Worm (Caenorhabditis elegans): ENCODE data around the gene Y67H2A.10.

- TF ChIP-seq ham-2 (GFP tag; optimal IDR thresholded peaks at IDR 0.05): no peak
- no peak for TF ChIP-seq nhr-12 (tag; optimal IDR thresholded peaks at IDR 0.05)
- no peak for TF ChIP-seq unc-39 (tag; optimal IDR thresholded peaks at IDR 0.05)
- no peak for TF ChIP-seq snpc-4 (tag; optimal IDR thresholded peaks at IDR 0.05)
- no peak for TF ChIP-seq zip-8 (tag; optimal IDR thresholded peaks at IDR 0.05)
- no peak for TF ChIP-seq unc-120 (tag; optimal IDR thresholded peaks at IDR 0.05; ENCODE audit: poor library complexity, severe bottlenecking)
- TF ChIP-seq lin-13 (tag; optimal IDR thresholded peaks at IDR 0.05): no peak
- no peak for TF ChIP-seq nhr-237 (tag; optimal IDR thresholded peaks at IDR 0.05)
- TF ChIP-seq unc-62 (GFP tag; optimal IDR thresholded peaks at IDR 0.05): no peak
- TF ChIP-seq elt-1 (tag; optimal IDR thresholded peaks at IDR 0.05; ENCODE audit: borderline replicate concordance, insufficient read depth): no peak
- TF ChIP-seq nhr-76 (tag; optimal IDR thresholded peaks at IDR 0.05): no peak
- no peak for TF ChIP-seq flh-1 (GFP tag; optimal IDR thresholded peaks at IDR 0.05)
- TF ChIP-seq nhr-28 (tag; optimal IDR thresholded peaks at IDR 0.05): no peak
Observed at ce11 chrIV:13303442-13303841, 14.1 kb upstream of the Y67H2A.10 start, which contains the start of gene Y67H2A.7.

Data from whole organism, mixed stage, embryonic.